Fruit fly (Drosophila melanogaster): ENCODE data around the gene santa-maria.

santa-maria gene

dm6 chr2L:7434737-7435356, 16.2 kb downstream of the santa-maria start (continued):
- TF ChIP-seq zen (tag; optimal IDR thresholded peaks at IDR 0.05) (no peak), CG13287 (GFP tag; IDR thresholded peaks at IDR 0.05; ENCODE audit: partially characterized antibody) (no peak), Atf3 (GFP tag; optimal IDR thresholded peaks at IDR 0.05) (no peak), corto (GFP tag; optimal IDR thresholded peaks at IDR 0.05) (no peak), gro (GFP tag; optimal IDR thresholded peaks at IDR 0.05) (no peak), CG11456 (GFP tag; IDR thresholded peaks at IDR 0.05) (no peak), CG1603 (tag; optimal IDR thresholded peaks at IDR 0.05) (no peak), Sox100B (GFP tag; optimal IDR thresholded peaks at IDR 0.05) (peak; percentile 11), Meics (GFP tag; optimal IDR thresholded peaks at IDR 0.05) (peak; percentile 53), jumu (GFP tag; optimal IDR thresholded peaks at IDR 0.05) (no peak), bigmax (GFP tag; optimal IDR thresholded peaks at IDR 0.05) (no peak), Nf-YB (GFP tag; optimal IDR thresholded peaks at IDR 0.05) (no peak), CG2712 (tag; optimal IDR thresholded peaks at IDR 0.05) (peak; percentile 41), Dbx (GFP tag; IDR thresholded peaks at IDR 0.05) (peak; percentile 52; the same call in 2 of the 3 replicates), MESR4 (GFP tag; optimal IDR thresholded peaks at IDR 0.05) (no peak), CG3163 (GFP tag; optimal IDR thresholded peaks at IDR 0.05) (no peak), Mrtf (GFP tag; IDR thresholded peaks at IDR 0.05) (no peak), dati (GFP tag; IDR thresholded peaks at IDR 0.05) (no peak), fd96Cb (tag; optimal IDR thresholded peaks at IDR 0.05) (no peak), nmo (GFP tag; optimal IDR thresholded peaks at IDR 0.05) (no peak), hb (GFP tag; IDR thresholded peaks at IDR 0.05; ENCODE audit: partially characterized antibody) (no peak), CG11723 (GFP tag; optimal IDR thresholded peaks at IDR 0.05) (no peak), CG3995 (GFP tag; optimal IDR thresholded peaks at IDR 0.05) (no peak), unpg (GFP tag; optimal IDR thresholded peaks at IDR 0.05) (peak; percentile 8), Bdp1 (GFP tag; optimal IDR thresholded peaks at IDR 0.05) (no peak), CG2889 (GFP tag; IDR thresholded peaks at IDR 0.05) (no peak), fd3F (GFP tag; optimal IDR thresholded peaks at IDR 0.05) (peak; percentile 25), Dll (GFP tag; IDR thresholded peaks at IDR 0.05; ENCODE audit: partially characterized antibody) (no peak), bcd (GFP tag; optimal IDR thresholded peaks at IDR 0.05) (no peak), vnd (GFP tag; IDR thresholded peaks at IDR 0.05; ENCODE audit: partially characterized antibody) (no peak), mirr (GFP tag; optimal IDR thresholded peaks at IDR 0.05) (no peak), Dad (GFP tag; optimal IDR thresholded peaks at IDR 0.05) (no peak), Antp (GFP tag; optimal IDR thresholded peaks at IDR 0.05) (no peak), CG6654 (GFP tag; optimal IDR thresholded peaks at IDR 0.05) (no peak), CG7928 (GFP tag; optimal IDR thresholded peaks at IDR 0.05) (no peak), cas (GFP tag; IDR thresholded peaks at IDR 0.05) (0 out of 2 replicates have a peak, but pooled peaks have one; percentile 26), CG12659 (GFP tag; optimal IDR thresholded peaks at IDR 0.05) (peak; percentile 0), salm (tag; optimal IDR thresholded peaks at IDR 0.05) (no peak), Asciz (GFP tag; optimal IDR thresholded peaks at IDR 0.05) (no peak), Taf1 (GFP tag; IDR thresholded peaks at IDR 0.05) (peak; percentile 74), lbe (GFP tag; optimal IDR thresholded peaks at IDR 0.05) (no peak), CG13624 (GFP tag; optimal IDR thresholded peaks at IDR 0.05) (no peak), CG17361 (GFP tag; IDR thresholded peaks at IDR 0.05) (no peak), CG34422 (GFP tag; IDR thresholded peaks at IDR 0.05) (no peak), schlank (tag; optimal IDR thresholded peaks at IDR 0.05) (no peak), ttk (GFP tag; IDR thresholded peaks at IDR 0.05) (peak; percentile 48; the same call in 1 of the 2 replicates), CG7786 (GFP tag; optimal IDR thresholded peaks at IDR 0.05) (no peak), Hey (tag; optimal IDR thresholded peaks at IDR 0.05) (no peak), twi (tag; optimal IDR thresholded peaks at IDR 0.05) (no peak), CG10959 (GFP tag; IDR thresholded peaks at IDR 0.05) (no peak)
